Fruit fly (Drosophila melanogaster): Measurements from ENCODE around the gene CG7512.

- TF ChIP-seq Myc (optimal IDR thresholded peaks at IDR 0.05) (no peak), h (optimal IDR thresholded peaks at IDR 0.05) (no peak), insv (optimal IDR thresholded peaks at IDR 0.05) (no peak), psq (optimal IDR thresholded peaks at IDR 0.05) (no peak), Sin3A (optimal IDR thresholded peaks at IDR 0.05) (no peak)
Measured at dm6 chr3L:11484483-11484882, 29.0 kb upstream of the CG7512 start.

All from Kc167 (cell line).